Fruit fly (Drosophila melanogaster) whole organism, adult: Measurements from ENCODE around the gene CG42780.

ENCODE experiments used
- CG11617 ChIP-seq: fragments of 200-800 bp; sonication (Bioruptor generic); optimal IDR thresholded peaks from 2 replicates; lab custom pipeline; 2017; ENCODE audit warnings: mild to moderate bottlenecking, missing biosample characterization, missing genetic modification reagents, missing genetic modification characterization
- CG12768 ChIP-seq: fragments of 200-800 bp; sonication (Bioruptor generic); optimal IDR thresholded peaks from 2 replicates; lab custom pipeline; 2017; ENCODE audit warnings: missing biosample characterization, missing genetic modification characterization, mild to moderate bottlenecking, moderate library complexity, missing genetic modification reagents
- CG14711 ChIP-seq: fragments of 200-800 bp; sonication (Bioruptor generic); optimal IDR thresholded peaks from 2 replicates; lab custom pipeline; 2018; ENCODE audit warnings: missing biosample characterization, mild to moderate bottlenecking, missing genetic modification characterization, moderate library complexity
- CG1620 ChIP-seq: fragments of 200-800 bp; sonication (Bioruptor generic); optimal IDR thresholded peaks from 2 replicates; lab custom pipeline; 2016; ENCODE audit warnings: missing biosample characterization, missing genetic modification characterization
- CG33017 ChIP-seq: fragments of 200-800 bp; sonication (Bioruptor generic); optimal IDR thresholded peaks from 2 replicates; lab custom pipeline; 2018; ENCODE audit warnings: missing biosample characterization, mild to moderate bottlenecking, missing genetic modification characterization, moderate library complexity
- CG5204 ChIP-seq: fragments of 200-800 bp; sonication (Bioruptor generic); optimal IDR thresholded peaks from 2 replicates; lab custom pipeline; 2016; ENCODE audit warnings: missing biosample characterization, missing genetic modification characterization
- CG7045 ChIP-seq: fragments of 200-800 bp; sonication (Bioruptor generic); optimal IDR thresholded peaks from 2 replicates; lab custom pipeline; 2017; ENCODE audit warnings: missing biosample characterization, mild to moderate bottlenecking, missing genetic modification characterization
- CG7101 ChIP-seq: fragments of 200-800 bp; sonication (Bioruptor generic); optimal IDR thresholded peaks from 2 replicates; lab custom pipeline; 2018; ENCODE audit warnings: missing biosample characterization, mild to moderate bottlenecking, missing genetic modification characterization, moderate library complexity
- Clk ChIP-seq: fragments of 200-800 bp; sonication (Bioruptor generic); optimal IDR thresholded peaks from 2 replicates; lab custom pipeline; 2017; ENCODE audit warnings: missing biosample characterization, missing genetic modification characterization
- Crg-1 ChIP-seq: fragments of 200-800 bp; sonication (Bioruptor generic); optimal IDR thresholded peaks from 2 replicates; lab custom pipeline; 2016; ENCODE audit warnings: missing biosample characterization, missing genetic modification characterization
- Hr96 ChIP-seq: fragments of 200-800 bp; sonication (Bioruptor generic); optimal IDR thresholded peaks from 2 replicates; lab custom pipeline; 2016; ENCODE audit warnings: missing biosample characterization, missing genetic modification characterization
- Mnt ChIP-seq: fragments of 200-800 bp; sonication (Bioruptor generic); optimal IDR thresholded peaks from 2 replicates; lab custom pipeline; 2016; ENCODE audit warnings: missing biosample characterization, mild to moderate bottlenecking, missing genetic modification characterization
- bab1 ChIP-seq: fragments of 200-800 bp; sonication (Bioruptor generic); optimal IDR thresholded peaks from 3 replicates; lab custom pipeline; 2019; ENCODE audit warnings: missing biosample characterization, mild to moderate bottlenecking, missing genetic modification characterization, moderate library complexity
- cic ChIP-seq: fragments of 200-800 bp; sonication (Bioruptor generic); optimal IDR thresholded peaks from 2 replicates; lab custom pipeline; 2017; ENCODE audit warnings: missing biosample characterization, mild to moderate bottlenecking, missing genetic modification characterization, moderate library complexity
- cnc ChIP-seq, 2 experiments: fragments of >200 bp; optimal IDR thresholded peaks; 2 replicates each; lab custom pipeline; 2017
- kay ChIP-seq: fragments of 200-800 bp; sonication (Bioruptor generic); peaks from one replicate; lab custom pipeline; 2016; ENCODE audit warnings: missing biosample characterization, missing genetic modification characterization, borderline replicate concordance
- ovo ChIP-seq: fragments of 200-800 bp; sonication (Bioruptor generic); optimal IDR thresholded peaks from 2 replicates; lab custom pipeline; 2016; ENCODE audit warnings: missing biosample characterization, missing genetic modification characterization
- pad ChIP-seq: fragments of 200-800 bp; sonication (Bioruptor generic); optimal IDR thresholded peaks from 3 replicates; lab custom pipeline; 2017; ENCODE audit warnings: missing biosample characterization, missing genetic modification characterization, mild to moderate bottlenecking, moderate library complexity, missing genetic modification reagents
- tj ChIP-seq: fragments of 200-800 bp; sonication (Bioruptor generic); optimal IDR thresholded peaks from 3 replicates; lab custom pipeline; 2017; ENCODE audit warnings: missing biosample characterization, mild to moderate bottlenecking, missing genetic modification characterization, moderate library complexity
- toe ChIP-seq: fragments of 200-800 bp; sonication (Bioruptor generic); optimal IDR thresholded peaks from 2 replicates; lab custom pipeline; 2016; ENCODE audit warnings: missing biosample characterization, missing genetic modification characterization

Gene CG42780

dm6 chrX:7315925-7316650, 15.9 kb downstream of the CG42780 start:
- TF ChIP-seq CG14711 (tag; lab: Kevin White, UChicago) (no peak), Mnt (GFP tag; lab: Kevin White, UChicago) (no peak), CG7045 (GFP tag; lab: Kevin White, UChicago) (no peak), cic (peak; percentile 54), Clk (GFP tag; lab: Kevin White, UChicago) (no peak)

DNA sequence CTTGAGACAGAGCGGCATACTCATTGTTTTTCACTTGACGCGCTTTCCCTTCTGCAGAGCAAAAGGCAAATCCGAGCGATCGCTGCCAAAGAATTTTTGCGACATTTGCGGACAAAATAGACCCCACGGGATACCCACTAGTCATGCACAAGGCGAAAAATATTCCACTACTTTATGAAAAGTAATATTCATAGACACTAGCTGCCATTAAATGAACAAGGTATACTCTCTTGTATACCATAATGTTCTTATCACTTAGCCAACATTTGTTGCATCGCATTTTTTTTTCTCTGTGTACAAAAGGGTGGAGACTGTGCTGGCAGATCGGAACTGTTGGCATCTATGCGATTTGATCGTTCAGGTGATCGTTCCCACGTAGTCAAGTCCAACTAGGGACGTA, 19.6 kb downstream of the CG42780 start:
- no peak for TF ChIP-seq CG5204 (GFP tag; lab: Kevin White, UChicago)
- TF ChIP-seq CG14711 (tag; lab: Kevin White, UChicago) = no peak
- TF ChIP-seq Crg-1 (GFP tag; lab: Kevin White, UChicago) = no peak
- TF ChIP-seq toe = no peak
- no peak for TF ChIP-seq tj (GFP tag; lab: Kevin White, UChicago)
- no peak for TF ChIP-seq CG1620 (GFP tag; lab: Kevin White, UChicago)
- TF ChIP-seq bab1 (GFP tag; lab: Kevin White, UChicago) = no peak

dm6 chrX:7308794-7309193, 23.2 kb downstream of the CG42780 start:
- no peak for TF ChIP-seq toe
- no peak for TF ChIP-seq CG11617
- TF ChIP-seq CG33017 (tag; lab: Kevin White, UChicago) = no peak
- TF ChIP-seq cnc (optimal IDR thresholded peaks at IDR 0.05; lab: Kevin White, UChicago) = no peak

DNA sequence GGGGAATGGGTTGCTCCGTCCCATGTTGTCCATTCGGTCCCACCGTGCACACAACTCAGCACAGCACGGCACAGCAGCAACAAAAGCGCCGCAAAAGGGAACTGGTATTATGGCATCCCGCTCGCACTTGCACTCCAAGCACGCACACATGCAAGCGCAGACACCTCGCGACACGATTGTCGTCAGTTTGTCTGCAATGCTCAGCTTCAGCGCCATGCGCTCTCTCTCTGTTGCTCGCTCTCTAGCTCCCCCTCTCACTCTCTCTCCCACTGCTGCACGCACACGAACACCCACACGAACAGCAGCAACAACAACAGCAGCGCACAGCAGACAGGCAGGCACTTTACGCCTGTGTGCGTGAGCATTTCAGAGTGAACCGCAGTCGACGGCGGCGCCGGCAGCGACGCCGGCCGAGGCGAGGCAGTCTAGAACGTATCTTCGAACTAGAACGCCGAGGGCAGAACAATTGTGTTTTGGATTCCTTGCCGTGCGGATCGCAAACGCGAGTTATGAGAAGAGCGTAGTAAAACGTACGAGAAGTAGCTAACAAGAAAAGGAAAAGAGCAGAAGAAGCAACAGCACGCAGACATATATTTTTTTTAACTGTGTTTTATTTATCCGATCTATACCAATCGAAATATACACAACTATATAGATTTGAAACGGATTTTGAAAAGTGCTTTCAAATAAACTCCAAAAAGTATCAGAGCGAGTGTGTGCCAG, 24.4 kb downstream of the CG42780 start, which contains the start of gene brk:
Gene brk (plus strand): TSS at position 462 of the 723 bp plus-strand sequence.
- TF ChIP-seq cic (peak; percentile 77), toe (no peak), cnc (optimal IDR thresholded peaks at IDR 0.05; lab: Kevin White, UChicago) (no peak), bab1 (GFP tag; lab: Kevin White, UChicago) (peak; percentile 71), Clk (GFP tag; lab: Kevin White, UChicago) (peak; percentile 56), pad (GFP tag; lab: Kevin White, UChicago) (peak; percentile 24), Mnt (GFP tag; lab: Kevin White, UChicago) (peak; percentile 73), CG14711 (tag; lab: Kevin White, UChicago) (no peak), Hr96 (peak; percentile 28), tj (GFP tag; lab: Kevin White, UChicago) (peak; percentile 81)

dm6 chrX:7306538-7307477, 25.2 kb downstream of the CG42780 start:
- TF ChIP-seq CG11617 (peak; percentile 92), CG5204 (GFP tag; lab: Kevin White, UChicago) (peak; percentile 64), toe (peak; percentile 56), Hr96 (peak; percentile 57), CG7045 (GFP tag; lab: Kevin White, UChicago) (peak; percentile 73), bab1 (GFP tag; lab: Kevin White, UChicago) (peak; percentile 27), cic (peak; percentile 62), kay (GFP tag; lab: Kevin White, UChicago) (peak; percentile 90), cnc (optimal IDR thresholded peaks at IDR 0.05; lab: Kevin White, UChicago) (no peak), pad (GFP tag; lab: Kevin White, UChicago) (peak; percentile 57), Mnt (GFP tag; lab: Kevin White, UChicago) (no peak), CG33017 (tag; lab: Kevin White, UChicago) (peak; percentile 49), CG7101 (tag; lab: Kevin White, UChicago) (peak; percentile 81), Clk (GFP tag; lab: Kevin White, UChicago) (peak; percentile 78), ovo (peak; percentile 67), Crg-1 (GFP tag; lab: Kevin White, UChicago) (no peak), CG1620 (GFP tag; lab: Kevin White, UChicago) (peak; percentile 60), tj (GFP tag; lab: Kevin White, UChicago) (peak; percentile 76), CG12768 (peak; percentile 65), CG14711 (tag; lab: Kevin White, UChicago) (peak; percentile 76)

DNA sequence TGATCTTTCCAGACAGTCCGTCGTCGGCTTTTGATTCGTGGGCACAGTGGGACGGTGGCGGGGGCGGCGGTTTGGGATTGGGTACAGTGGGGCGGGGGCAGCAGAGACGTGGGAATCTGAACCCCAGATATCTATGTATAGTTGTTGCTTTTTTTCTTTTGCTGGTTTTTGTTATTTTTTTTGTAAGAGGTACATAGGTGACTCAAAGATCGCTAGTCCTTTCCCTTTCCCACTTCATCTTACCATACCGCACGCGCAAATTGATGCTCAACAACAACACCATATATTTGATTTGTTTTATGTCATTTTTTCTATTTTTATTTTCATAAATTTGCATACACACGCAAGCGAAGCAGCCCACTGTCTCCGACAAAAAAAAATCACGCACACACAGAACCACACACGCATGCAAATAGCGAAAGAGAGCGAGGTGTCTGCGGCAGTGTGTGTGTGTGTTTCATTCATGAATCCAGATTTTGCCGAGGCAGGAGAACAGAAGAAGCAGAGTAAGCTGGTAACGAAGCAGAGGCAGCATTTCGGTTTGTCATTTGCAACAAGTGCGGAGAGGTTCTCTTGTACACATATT, 26.1 kb downstream of the CG42780 start:
- TF ChIP-seq ovo = no peak
- peak; percentile 0 for TF ChIP-seq bab1 (GFP tag; lab: Kevin White, UChicago)
- peak; percentile 51 for TF ChIP-seq cic
- no peak for TF ChIP-seq CG7101 (tag; lab: Kevin White, UChicago)
- TF ChIP-seq tj (GFP tag; lab: Kevin White, UChicago) = peak; percentile 52
- TF ChIP-seq toe = no peak
- TF ChIP-seq Mnt (GFP tag; lab: Kevin White, UChicago) = peak; percentile 29
- no peak for TF ChIP-seq CG5204 (GFP tag; lab: Kevin White, UChicago)
- peak; percentile 10 for TF ChIP-seq CG14711 (tag; lab: Kevin White, UChicago)
